Worm (Caenorhabditis elegans) whole organism, late embryonic: Measurements from ENCODE around the gene T14B4.1.

Experiments used
- K09A11.1 ChIP-seq: sonication (generic microtip); optimal IDR thresholded peaks from 2 replicates; lab custom pipeline; 2017; ENCODE audit warnings: antibody characterized with exemption, mild to moderate bottlenecking, missing genetic modification characterization, missing compliant biosample characterization; ENCODE audit not compliant: insufficient read depth
- Y22D7AL.16 ChIP-seq: sonication (generic microtip); optimal IDR thresholded peaks from 2 replicates; lab custom pipeline; 2016; ENCODE audit warnings: missing genetic modification characterization, missing compliant biosample characterization
- ahr-1 ChIP-seq: sonication (generic microtip); optimal IDR thresholded peaks from 2 replicates; lab custom pipeline; 2016; ENCODE audit warnings: missing genetic modification characterization, missing compliant biosample characterization
- ceh-30 ChIP-seq: fragments of 150-350 bp; optimal IDR thresholded peaks from 2 replicates; lab custom pipeline; 2014; ENCODE audit warnings: missing biosample characterization, missing genetic modification characterization
- ceh-31 ChIP-seq: sonication (generic microtip); optimal IDR thresholded peaks from 2 replicates; lab custom pipeline; 2016; ENCODE audit warnings: missing genetic modification characterization, missing compliant biosample characterization
- ceh-45 ChIP-seq: fragments of 200-800 bp; sonication (Bioruptor generic); IDR thresholded peaks from 2 replicates; pipeline ENCODE4 v1.3.6; 2022; ENCODE audit warnings: missing genetic modification reagents, missing genetic modification characterization, missing compliant biosample characterization
- ets-4 ChIP-seq: sonication (generic microtip); optimal IDR thresholded peaks from 2 replicates; lab custom pipeline; 2016; ENCODE audit warnings: missing genetic modification characterization, missing compliant biosample characterization
- fkh-6 ChIP-seq: sonication (generic microtip); optimal IDR thresholded peaks from 2 replicates; lab custom pipeline; 2016; ENCODE audit warnings: missing genetic modification characterization, missing compliant biosample characterization
- lim-6 ChIP-seq: sonication (generic microtip); optimal IDR thresholded peaks from 2 replicates; lab custom pipeline; 2016; ENCODE audit warnings: missing genetic modification characterization, missing compliant biosample characterization
- madf-2 ChIP-seq: sonication (generic microtip); optimal IDR thresholded peaks from 2 replicates; lab custom pipeline; 2017; ENCODE audit warnings: missing genetic modification characterization, missing compliant biosample characterization
- nhr-11 ChIP-seq: fragments of 150-350 bp; optimal IDR thresholded peaks from 2 replicates; lab custom pipeline; 2014; ENCODE audit warnings: missing biosample characterization, missing genetic modification characterization
- nhr-232 ChIP-seq: sonication (generic microtip); optimal IDR thresholded peaks from 2 replicates; lab custom pipeline; 2016; ENCODE audit warnings: missing genetic modification characterization, missing compliant biosample characterization
- pag-3 ChIP-seq: sonication (generic microtip); optimal IDR thresholded peaks from 2 replicates; lab custom pipeline; 2016; ENCODE audit warnings: missing compliant biosample characterization, missing genetic modification characterization, borderline replicate concordance
- tbx-2 ChIP-seq: sonication (generic microtip); optimal IDR thresholded peaks from 2 replicates; lab custom pipeline; 2016; ENCODE audit warnings: missing genetic modification characterization, missing compliant biosample characterization
- unc-3 ChIP-seq, 2 experiments: fragments of 200-800 bp in 1 of 2; sonication (Bioruptor generic) in 1 of 2; sonication (generic microtip) in 1 of 2; conservative IDR thresholded peaks in 1 of 2; optimal IDR thresholded peaks in 1 of 2; 2 replicates each; pipeline versions ENCODE4 v1.3.6 to Lab custom; 2016 to 2022; ENCODE audit warnings: missing compliant biosample characterization in 2 of 2, missing genetic modification characterization in 2 of 2, missing genetic modification reagents in 1 of 2
- unc-55 ChIP-seq: sonication (generic microtip); optimal IDR thresholded peaks from 2 replicates; lab custom pipeline; 2017; ENCODE audit warnings: missing biosample characterization, missing genetic modification reagents, missing genetic modification characterization
- ztf-16 ChIP-seq: sonication (generic microtip); optimal IDR thresholded peaks from 2 replicates; lab custom pipeline; 2017; ENCODE audit warnings: missing genetic modification characterization, missing compliant biosample characterization

Gene T14B4.1

ce11 chrII:6783377-6783829 lies 46.7 kb downstream of the T14B4.1 start, which contains the start of gene gldi-2:
TSS of gene gldi-2 (plus strand) at chrII:6783427.
- no peak for TF ChIP-seq fkh-6
- TF ChIP-seq madf-2 (tag; lab: Kevin White, UChicago), result no peak
- no peak for TF ChIP-seq K09A11.1 (tag; lab: Kevin White, UChicago)
- no peak for TF ChIP-seq ceh-45 (GFP tag; lab: Robert Waterston, UW)
- no peak for TF ChIP-seq lim-6 (tag; lab: Kevin White, UChicago)
- TF ChIP-seq ztf-16 (tag; lab: Kevin White, UChicago), result no peak
- TF ChIP-seq ets-4, result no peak
- TF ChIP-seq nhr-11 (tag; lab: Kevin White, UChicago), result no peak
- no peak for TF ChIP-seq unc-3 (GFP tag; conservative IDR thresholded peaks at IDR 0.05; lab: Robert Waterston, UW)
- TF ChIP-seq unc-3 (tag; optimal IDR thresholded peaks at IDR 0.05; lab: Kevin White, UChicago), result no peak
- no peak for TF ChIP-seq ahr-1 (tag; lab: Kevin White, UChicago)
- TF ChIP-seq nhr-232, result no peak
- TF ChIP-seq ceh-30 (tag; lab: Kevin White, UChicago), result no peak

DNA sequence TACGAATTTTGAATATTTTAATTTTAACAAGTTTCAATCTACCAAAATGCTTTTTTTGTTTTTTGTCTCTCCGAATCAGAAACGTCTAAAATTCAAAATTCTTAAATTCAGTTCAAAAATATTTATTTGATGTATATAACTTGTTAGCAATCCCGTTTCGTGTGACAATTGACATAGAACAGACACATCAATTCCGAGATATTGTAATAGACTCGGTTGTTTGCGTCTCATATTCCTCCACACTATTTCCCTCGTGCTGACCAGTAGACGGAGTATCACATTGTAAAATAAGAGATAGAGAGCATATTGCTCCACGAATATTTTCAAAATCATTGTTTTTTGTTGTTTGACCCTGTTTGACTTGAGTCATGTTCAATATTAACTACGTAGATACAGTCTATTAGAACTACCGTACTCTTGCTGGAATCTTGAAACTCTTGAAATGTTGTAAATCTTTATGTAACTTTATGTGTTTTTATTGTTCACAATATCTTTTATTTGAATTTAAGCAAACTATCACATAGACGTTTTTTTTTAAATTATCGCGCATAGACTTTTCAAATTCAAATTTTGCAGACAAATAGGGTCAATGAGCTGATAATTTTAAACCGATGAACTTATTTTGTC lies 52.1 kb downstream of the T14B4.1 start, which contains the start of gene T13C2.3:
TSS of gene T13C2.3 (plus strand) at position 577 of the 627 bp plus-strand sequence.
- TF ChIP-seq tbx-2, result no peak
- TF ChIP-seq pag-3 (tag; lab: Kevin White, UChicago), result no peak
- no peak for TF ChIP-seq ceh-31 (tag; lab: Kevin White, UChicago)
- TF ChIP-seq unc-55 (GFP tag; lab: Kevin White, UChicago), result peak; percentile 36
- TF ChIP-seq Y22D7AL.16 (tag; lab: Kevin White, UChicago), result no peak
